Fruit fly (Drosophila melanogaster) whole organism, embryonic: ENCODE measurements around the gene pod1.
A peak's percentile ranks its signal among the peaks of the same experiment; 100 is the strongest.

ENCODE experiments used
- Abd-B ChIP-seq: fragments of 200-800 bp; sonication (Bioruptor generic); optimal IDR thresholded peaks from 2 replicates; lab custom pipeline; 2018; ENCODE audit warnings: missing biosample characterization, mild to moderate bottlenecking, missing genetic modification characterization, moderate library complexity
- BEAF-32 ChIP-seq: fragments of 200-800 bp; sonication (Bioruptor generic); optimal IDR thresholded peaks from 3 replicates; lab custom pipeline; 2017; ENCODE audit warnings: missing biosample characterization, missing genetic modification characterization, mild to moderate bottlenecking, moderate library complexity, missing genetic modification reagents
- CG1024 ChIP-seq: fragments of 200-800 bp; sonication (Bioruptor generic); IDR thresholded peaks from 2 replicates; pipeline ENCODE4 v1.3.6; 2022; ENCODE audit warnings: missing biosample characterization, missing genetic modification characterization
- CG14050 ChIP-seq: fragments of 200-800 bp; sonication (Bioruptor generic); IDR thresholded peaks from 3 replicates; pipeline ENCODE4 v1.3.6; 2022; ENCODE audit warnings: missing biosample characterization, missing genetic modification characterization
- CG17361 ChIP-seq: fragments of 200-800 bp; sonication (Bioruptor generic); IDR thresholded peaks from 3 replicates; pipeline ENCODE4 v1.3.6; 2022; ENCODE audit warnings: missing biosample characterization, missing genetic modification characterization
- CG18619 ChIP-seq: fragments of 200-800 bp; sonication (Bioruptor generic); optimal IDR thresholded peaks from 3 replicates; lab custom pipeline; 2017; ENCODE audit warnings: missing biosample characterization, mild to moderate bottlenecking, missing genetic modification characterization
- CG2116 ChIP-seq: fragments of 200-800 bp; sonication (Bioruptor generic); optimal IDR thresholded peaks from 3 replicates; lab custom pipeline; 2018; ENCODE audit warnings: missing biosample characterization, mild to moderate bottlenecking, missing genetic modification characterization
- CG2199 ChIP-seq: fragments of 200-800 bp; sonication (Bioruptor generic); IDR thresholded peaks from 3 replicates; pipeline ENCODE4 v1.3.6; 2022; ENCODE audit warnings: missing biosample characterization, missing genetic modification characterization
- CG2678 ChIP-seq: fragments of 200-800 bp; sonication (Bioruptor generic); optimal IDR thresholded peaks from 3 replicates; lab custom pipeline; 2019; ENCODE audit warnings: missing biosample characterization, mild to moderate bottlenecking, missing genetic modification characterization, moderate library complexity
- CG30020 ChIP-seq: fragments of 200-800 bp; optimal IDR thresholded peaks from 2 replicates; lab custom pipeline; 2019; ENCODE audit warnings: missing biosample characterization, mild to moderate bottlenecking, missing genetic modification characterization, moderate library complexity
- CG3065 ChIP-seq: fragments of 200-800 bp; sonication (Bioruptor generic); optimal IDR thresholded peaks from 2 replicates; lab custom pipeline; 2016; ENCODE audit warnings: missing biosample characterization, missing genetic modification characterization
- CG31365 ChIP-seq: fragments of 200-800 bp; sonication (Bioruptor generic); optimal IDR thresholded peaks from 2 replicates; lab custom pipeline; 2018; ENCODE audit warnings: missing biosample characterization, mild to moderate bottlenecking, missing genetic modification characterization
- CG34376 ChIP-seq: fragments of 200-800 bp; sonication (Bioruptor generic); optimal IDR thresholded peaks from 2 replicates; lab custom pipeline; 2018; ENCODE audit warnings: missing biosample characterization, mild to moderate bottlenecking, missing genetic modification characterization
- CG4707 ChIP-seq: fragments of 200-800 bp; sonication (Bioruptor generic); optimal IDR thresholded peaks from 2 replicates; lab custom pipeline; 2018; ENCODE audit warnings: missing biosample characterization, mild to moderate bottlenecking, missing genetic modification characterization, moderate library complexity
- CG8089 ChIP-seq: fragments of 200-800 bp; sonication (Bioruptor generic); optimal IDR thresholded peaks from 3 replicates; lab custom pipeline; 2016; ENCODE audit warnings: missing biosample characterization, missing genetic modification characterization
- CG8478 ChIP-seq: fragments of >200 bp; optimal IDR thresholded peaks from 2 replicates; lab custom pipeline; 2018
- CG9876 ChIP-seq: fragments of 200-800 bp; sonication (Bioruptor generic); optimal IDR thresholded peaks from 2 replicates; lab custom pipeline; 2016; ENCODE audit warnings: missing biosample characterization, missing genetic modification characterization
- Camta ChIP-seq: fragments of 200-800 bp; sonication (Bioruptor generic); optimal IDR thresholded peaks from 2 replicates; lab custom pipeline; 2016; ENCODE audit warnings: missing biosample characterization, missing genetic modification characterization
- Dad ChIP-seq: fragments of 200-800 bp; sonication (Bioruptor generic); optimal IDR thresholded peaks from 3 replicates; lab custom pipeline; 2016; ENCODE audit warnings: missing biosample characterization, missing genetic modification characterization
- Ets65A ChIP-seq: fragments of 200-800 bp; sonication (Bioruptor generic); peaks from one replicate; lab custom pipeline; 2016; ENCODE audit warnings: missing biosample characterization, missing genetic modification characterization
- MBD-R2 ChIP-seq: fragments of 200-800 bp; sonication (Bioruptor generic); IDR thresholded peaks from 2 replicates; pipeline ENCODE4 v1.3.6; 2022; ENCODE audit warnings: missing biosample characterization, missing genetic modification characterization
- Nf-YB ChIP-seq: fragments of 200-800 bp; sonication (Bioruptor generic); optimal IDR thresholded peaks from 3 replicates; lab custom pipeline; 2019; ENCODE audit warnings: missing biosample characterization, mild to moderate bottlenecking, missing genetic modification characterization, moderate library complexity
- Ssrp ChIP-seq: fragments of 200-800 bp; sonication (Bioruptor generic); optimal IDR thresholded peaks from 2 replicates; lab custom pipeline; 2018; ENCODE audit warnings: missing biosample characterization, mild to moderate bottlenecking, missing genetic modification characterization, moderate library complexity
- Tbp ChIP-seq: fragments of >200 bp; optimal IDR thresholded peaks from 2 replicates; lab custom pipeline; 2018; ENCODE audit warnings: missing biosample characterization, missing genetic modification characterization
- Trl ChIP-seq, 3 experiments: fragments of >200 bp in 2 of 3; fragments of 200-800 bp in 1 of 3; sonication (Bioruptor generic) in 1 of 3; optimal IDR thresholded peaks; 2 replicates in 1 of 3; 3 replicates in 2 of 3; lab custom pipeline; 2016 to 2017; ENCODE audit warnings: missing biosample characterization in 1 of 3, missing genetic modification characterization in 1 of 3
- Vsx1 ChIP-seq: fragments of 200-800 bp; sonication (Bioruptor generic); optimal IDR thresholded peaks from 2 replicates; lab custom pipeline; 2017; ENCODE audit warnings: missing biosample characterization, mild to moderate bottlenecking, missing genetic modification characterization, missing genetic modification reagents
- abd-A ChIP-seq: fragments of 200-800 bp; sonication (Bioruptor generic); optimal IDR thresholded peaks from 3 replicates; lab custom pipeline; 2019; ENCODE audit warnings: missing biosample characterization, mild to moderate bottlenecking, missing genetic modification characterization, moderate library complexity
- az2 ChIP-seq: fragments of 200-800 bp; sonication (Bioruptor generic); optimal IDR thresholded peaks from 3 replicates; lab custom pipeline; 2016; ENCODE audit warnings: missing biosample characterization, missing genetic modification characterization
- bigmax ChIP-seq: fragments of 200-800 bp; sonication (Bioruptor generic); optimal IDR thresholded peaks from 2 replicates; lab custom pipeline; 2018; ENCODE audit warnings: missing biosample characterization, mild to moderate bottlenecking, missing genetic modification characterization
- chn ChIP-seq: fragments of 200-800 bp; sonication (Bioruptor generic); optimal IDR thresholded peaks from 2 replicates; lab custom pipeline; 2016; ENCODE audit warnings: missing biosample characterization, missing genetic modification characterization
- dpn ChIP-seq, 2 experiments: fragments of 200-800 bp; sonication (Bioruptor generic); optimal IDR thresholded peaks; 3 replicates each; lab custom pipeline; 2016; ENCODE audit warnings: missing biosample characterization in 2 of 2, missing genetic modification characterization in 2 of 2
- gsb ChIP-seq: fragments of 200-800 bp; sonication (Bioruptor generic); IDR thresholded peaks from 2 replicates; pipeline ENCODE4 v1.3.6; 2022; ENCODE audit warnings: missing biosample characterization, missing genetic modification characterization
- insv ChIP-seq, 2 experiments: fragments of 200-800 bp; sonication (Bioruptor generic); optimal IDR thresholded peaks; 3 replicates each; lab custom pipeline; 2016 to 2018; ENCODE audit warnings: missing biosample characterization in 2 of 2, missing genetic modification characterization in 2 of 2
- kay ChIP-seq: fragments of 200-800 bp; sonication (Bioruptor generic); optimal IDR thresholded peaks from 2 replicates; lab custom pipeline; 2016; ENCODE audit warnings: missing biosample characterization, missing genetic modification characterization
- lmd ChIP-seq: fragments of 200-800 bp; sonication (Bioruptor generic); IDR thresholded peaks from 2 replicates; pipeline ENCODE4 v1.3.6; 2022; ENCODE audit warnings: missing biosample characterization, missing genetic modification characterization
- nau ChIP-seq: fragments of 200-800 bp; sonication (Bioruptor generic); optimal IDR thresholded peaks from 3 replicates; lab custom pipeline; 2017; ENCODE audit warnings: missing biosample characterization, mild to moderate bottlenecking, missing genetic modification characterization, missing genetic modification reagents
- odd ChIP-seq: fragments of 200-800 bp; sonication (Bioruptor generic); optimal IDR thresholded peaks from 2 replicates; lab custom pipeline; 2017; ENCODE audit warnings: missing biosample characterization, mild to moderate bottlenecking, missing genetic modification characterization
- seq ChIP-seq: fragments of 200-800 bp; sonication (Bioruptor generic); IDR thresholded peaks from 2 replicates; pipeline ENCODE4 v1.3.6; 2022; ENCODE audit warnings: missing biosample characterization, missing genetic modification characterization
- slbo ChIP-seq: fragments of 200-800 bp; sonication (Bioruptor generic); IDR thresholded peaks from 2 replicates; pipeline ENCODE4 v1.3.6; 2022; ENCODE audit warnings: missing biosample characterization, missing genetic modification characterization
- tap ChIP-seq: fragments of 200-800 bp; optimal IDR thresholded peaks from 3 replicates; lab custom pipeline; 2019; ENCODE audit warnings: missing biosample characterization, mild to moderate bottlenecking, missing genetic modification characterization, moderate library complexity
- tgo ChIP-seq: fragments of 200-800 bp; sonication (Bioruptor generic); IDR thresholded peaks from 3 replicates; pipeline ENCODE4 v1.3.6; 2022; ENCODE audit warnings: missing biosample characterization, missing genetic modification characterization
- vnd ChIP-seq: fragments of 200-800 bp; sonication (Bioruptor generic); IDR thresholded peaks from 3 replicates; pipeline ENCODE4 v1.3.6; 2022; ENCODE audit warnings: missing biosample characterization, missing genetic modification characterization; ENCODE audit not compliant: partially characterized antibody
- zen ChIP-seq: fragments of 200-800 bp; sonication (Bioruptor generic); optimal IDR thresholded peaks from 3 replicates; lab custom pipeline; 2018; ENCODE audit warnings: missing biosample characterization, mild to moderate bottlenecking, missing genetic modification characterization, moderate library complexity

Gene pod1

dm6 chrX:6852574-6852973 lies 49.1 kb downstream of the pod1 start (continued):
- TF ChIP-seq CG14050 (peak; percentile 84), bigmax (GFP tag; lab: Kevin White, UChicago) (peak; percentile 13), gsb (GFP tag; lab: Robert Waterston, UW) (peak; percentile 72), CG3065 (GFP tag; lab: Kevin White, UChicago) (peak; percentile 62), vnd (GFP tag; lab: Robert Waterston, UW) (no peak; the same call in 2 of the 3 replicates), lmd (GFP tag; lab: Robert Waterston, UW) (peak; percentile 92), CG1024 (GFP tag; lab: Robert Waterston, UW) (peak; percentile 62), chn (GFP tag; lab: Kevin White, UChicago) (peak; percentile 92), kay (GFP tag; lab: Kevin White, UChicago) (peak; percentile 82), CG8478 (no peak), CG8089 (GFP tag; lab: Kevin White, UChicago) (peak; percentile 87), seq (GFP tag; lab: Robert Waterston, UW) (peak; percentile 86), zen (tag; lab: Kevin White, UChicago) (peak; percentile 84), CG2116 (GFP tag; lab: Kevin White, UChicago) (peak; percentile 90), slbo (peak; percentile 91), CG34376 (GFP tag; lab: Kevin White, UChicago) (peak; percentile 92), CG30020 (tag; lab: Kevin White, UChicago) (peak; percentile 85), CG18619 (peak; percentile 87), Camta (peak; percentile 91), dpn (GFP tag; optimal IDR thresholded peaks at IDR 0.05; lab: Kevin White, UChicago) (peak; percentile 94), CG31365 (tag; lab: Kevin White, UChicago) (peak; percentile 75), CG4707 (GFP tag; lab: Kevin White, UChicago) (peak; percentile 74), CG2678 (tag; lab: Kevin White, UChicago) (peak; percentile 95), CG9876 (GFP tag; lab: Kevin White, UChicago) (peak; percentile 83), MBD-R2 (GFP tag; lab: Robert Waterston, UW) (peak; percentile 80; the same call in 1 of the 2 replicates), Ets65A (GFP tag; lab: Kevin White, UChicago) (peak; percentile 99), Trl (optimal IDR thresholded peaks at IDR 0.05; lab: Kevin White, UChicago) (no peak), Trl (GFP tag; optimal IDR thresholded peaks at IDR 0.05; lab: Kevin White, UChicago) (peak; percentile 94), Nf-YB (peak; percentile 67), CG17361 (GFP tag; lab: Robert Waterston, UW) (peak; percentile 97), Abd-B (GFP tag; lab: Kevin White, UChicago) (peak; percentile 92), tap (tag; lab: Kevin White, UChicago) (peak; percentile 83), Dad (GFP tag; lab: Kevin White, UChicago) (peak; percentile 92), odd (peak; percentile 75), Tbp (GFP tag; lab: Kevin White, UChicago) (no peak), Vsx1 (GFP tag; lab: Kevin White, UChicago) (peak; percentile 54), Ssrp (tag; lab: Kevin White, UChicago) (peak; percentile 90), insv (GFP tag; optimal IDR thresholded peaks at IDR 0.05; lab: Kevin White, UChicago) (peak in 1 of 2 experiments; percentile 62), nau (GFP tag; lab: Kevin White, UChicago) (peak; percentile 76), CG2199 (GFP tag; lab: Robert Waterston, UW) (no peak), tgo (peak; percentile 81), BEAF-32 (GFP tag; lab: Kevin White, UChicago) (peak; percentile 63), az2 (GFP tag; lab: Kevin White, UChicago) (peak; percentile 87), abd-A (tag; lab: Kevin White, UChicago) (peak; percentile 74)
